Fruit fly (Drosophila melanogaster) whole organism, prepupa: ENCODE measurements around the gene Cyp305a1.

ENCODE experiments used
- Blimp-1 ChIP-seq: fragments of 200-800 bp; sonication (Bioruptor generic); optimal IDR thresholded peaks from 3 replicates; lab custom pipeline; 2017; ENCODE audit warnings: missing biosample characterization, missing genetic modification characterization, mild to moderate bottlenecking, moderate library complexity, missing genetic modification reagents
- CG10669 ChIP-seq: fragments of 200-800 bp; sonication (Bioruptor generic); optimal IDR thresholded peaks from 3 replicates; lab custom pipeline; 2018; ENCODE audit warnings: missing biosample characterization, mild to moderate bottlenecking, missing genetic modification characterization, moderate library complexity
- CG11762 ChIP-seq: fragments of 200-800 bp; sonication (Bioruptor generic); optimal IDR thresholded peaks from 3 replicates; lab custom pipeline; 2016; ENCODE audit warnings: missing biosample characterization, missing genetic modification characterization; ENCODE audit not compliant: insufficient read depth
- CG11902 ChIP-seq: fragments of 200-800 bp; sonication (Bioruptor generic); optimal IDR thresholded peaks from 3 replicates; lab custom pipeline; 2016; ENCODE audit warnings: missing biosample characterization, missing genetic modification characterization
- CG15336 ChIP-seq: fragments of 200-800 bp; sonication (Bioruptor generic); IDR thresholded peaks from 2 replicates; pipeline ENCODE4 v1.3.6; 2022; ENCODE audit warnings: missing biosample characterization, missing genetic modification characterization
- CG1621 ChIP-seq: fragments of 200-800 bp; sonication (Bioruptor generic); optimal IDR thresholded peaks from 3 replicates; lab custom pipeline; 2018; ENCODE audit warnings: missing biosample characterization, mild to moderate bottlenecking, missing genetic modification characterization
- CG16779 ChIP-seq: fragments of 200-800 bp; sonication (Bioruptor generic); optimal IDR thresholded peaks from 3 replicates; lab custom pipeline; 2017; ENCODE audit warnings: missing biosample characterization, mild to moderate bottlenecking, missing genetic modification characterization
- CG32006 ChIP-seq: fragments of 200-800 bp; sonication (Bioruptor generic); optimal IDR thresholded peaks from 3 replicates; lab custom pipeline; 2017; ENCODE audit warnings: missing biosample characterization, mild to moderate bottlenecking, missing genetic modification characterization
- CG34406 ChIP-seq: fragments of 200-800 bp; sonication (Bioruptor generic); optimal IDR thresholded peaks from 3 replicates; lab custom pipeline; 2016; ENCODE audit warnings: missing biosample characterization, missing genetic modification characterization
- CG3919 ChIP-seq: fragments of 200-800 bp; sonication (Bioruptor generic); optimal IDR thresholded peaks from 3 replicates; lab custom pipeline; 2016; ENCODE audit warnings: missing biosample characterization, missing genetic modification characterization
- CG6163 ChIP-seq: fragments of 200-800 bp; sonication (Bioruptor generic); IDR thresholded peaks from 3 replicates; pipeline ENCODE4 v1.3.6; 2022; ENCODE audit warnings: missing biosample characterization, missing genetic modification characterization
- CG6276 ChIP-seq: fragments of 200-800 bp; sonication (Bioruptor generic); optimal IDR thresholded peaks from 2 replicates; lab custom pipeline; 2017; ENCODE audit warnings: missing biosample characterization, mild to moderate bottlenecking, missing genetic modification characterization
- CG6792 ChIP-seq: fragments of 200-800 bp; sonication (Bioruptor generic); optimal IDR thresholded peaks from 3 replicates; lab custom pipeline; 2016; ENCODE audit warnings: missing biosample characterization, missing genetic modification characterization
- CG6808 ChIP-seq: fragments of 200-800 bp; sonication (Bioruptor generic); optimal IDR thresholded peaks from 3 replicates; lab custom pipeline; 2017; ENCODE audit warnings: missing biosample characterization, missing genetic modification characterization, mild to moderate bottlenecking, moderate library complexity, missing genetic modification reagents
- CG6854 ChIP-seq: fragments of 200-800 bp; sonication (Bioruptor generic); optimal IDR thresholded peaks from 2 replicates; lab custom pipeline; 2017; ENCODE audit warnings: missing biosample characterization, mild to moderate bottlenecking, missing genetic modification characterization
- CG7368 ChIP-seq: fragments of 200-800 bp; sonication (Bioruptor generic); optimal IDR thresholded peaks from 3 replicates; lab custom pipeline; 2016; ENCODE audit warnings: missing biosample characterization, missing genetic modification characterization
- CG8119 ChIP-seq: fragments of 200-800 bp; sonication (Bioruptor generic); IDR thresholded peaks from 3 replicates; pipeline ENCODE4 v1.3.6; 2022; ENCODE audit warnings: missing biosample characterization, missing genetic modification characterization
- CG8319 ChIP-seq: fragments of 200-800 bp; sonication (Bioruptor generic); optimal IDR thresholded peaks from 3 replicates; lab custom pipeline; 2016; ENCODE audit warnings: missing biosample characterization, missing genetic modification characterization
- CG8632 ChIP-seq: fragments of 200-800 bp; sonication (Bioruptor generic); optimal IDR thresholded peaks from 3 replicates; lab custom pipeline; 2016; ENCODE audit warnings: missing biosample characterization, missing genetic modification characterization
- Eip75B ChIP-seq: fragments of 200-800 bp; sonication (Bioruptor generic); optimal IDR thresholded peaks from 3 replicates; lab custom pipeline; 2016; ENCODE audit warnings: missing biosample characterization, missing genetic modification characterization
- Eip78C ChIP-seq: fragments of 200-800 bp; sonication (Bioruptor generic); peaks from one replicate; lab custom pipeline; 2016; ENCODE audit warnings: missing biosample characterization, missing genetic modification characterization
- Eip93F ChIP-seq: fragments of 200-800 bp; sonication (Bioruptor generic); optimal IDR thresholded peaks from 2 replicates; lab custom pipeline; 2016; ENCODE audit warnings: missing biosample characterization, mild to moderate bottlenecking, missing genetic modification characterization
- Ets96B ChIP-seq: fragments of 200-800 bp; optimal IDR thresholded peaks from 2 replicates; lab custom pipeline; 2019; ENCODE audit warnings: missing biosample characterization, mild to moderate bottlenecking, missing genetic modification characterization, moderate library complexity
- Gug ChIP-seq: fragments of 200-800 bp; sonication (Bioruptor generic); IDR thresholded peaks from 2 replicates; pipeline ENCODE4 v1.3.6; 2022; ENCODE audit warnings: missing biosample characterization, missing genetic modification characterization
- Hr38 ChIP-seq: sonication (Bioruptor generic); optimal IDR thresholded peaks from 2 replicates; lab custom pipeline; 2016; ENCODE audit warnings: missing biosample characterization, missing genetic modification characterization
- Hr39 ChIP-seq: fragments of 200-800 bp; sonication (Bioruptor generic); optimal IDR thresholded peaks from 2 replicates; lab custom pipeline; 2016; ENCODE audit warnings: missing biosample characterization, missing genetic modification characterization
- Hr4 ChIP-seq: fragments of 200-800 bp; sonication (Bioruptor generic); optimal IDR thresholded peaks from 3 replicates; lab custom pipeline; 2016; ENCODE audit warnings: missing biosample characterization, missing genetic modification characterization
- Lpt ChIP-seq: fragments of 200-800 bp; sonication (Bioruptor generic); optimal IDR thresholded peaks from 3 replicates; lab custom pipeline; 2016; ENCODE audit warnings: missing biosample characterization, missing genetic modification characterization
- Met ChIP-seq: fragments of 200-800 bp; sonication (Bioruptor generic); optimal IDR thresholded peaks from 3 replicates; lab custom pipeline; 2016; ENCODE audit warnings: missing biosample characterization, missing genetic modification characterization
- OdsH ChIP-seq: fragments of 200-800 bp; sonication (Bioruptor generic); optimal IDR thresholded peaks from 3 replicates; lab custom pipeline; 2016; ENCODE audit warnings: missing biosample characterization, missing genetic modification characterization
- Smox ChIP-seq: fragments of 200-800 bp; sonication (Bioruptor generic); optimal IDR thresholded peaks from 3 replicates; lab custom pipeline; 2016; ENCODE audit warnings: missing biosample characterization, missing genetic modification characterization
- Sox102F ChIP-seq: fragments of 200-800 bp; sonication (Bioruptor generic); optimal IDR thresholded peaks from 2 replicates; lab custom pipeline; 2016; ENCODE audit warnings: missing biosample characterization, mild to moderate bottlenecking, missing genetic modification characterization
- Sox14 ChIP-seq: fragments of 200-800 bp; sonication (Bioruptor generic); optimal IDR thresholded peaks from 3 replicates; lab custom pipeline; 2016; ENCODE audit warnings: missing biosample characterization, missing genetic modification characterization
- Sox15 ChIP-seq: fragments of 200-800 bp; sonication (Bioruptor generic); optimal IDR thresholded peaks from 3 replicates; lab custom pipeline; 2016; ENCODE audit warnings: missing biosample characterization, missing genetic modification characterization
- achi ChIP-seq: fragments of 200-800 bp; sonication (Bioruptor generic); optimal IDR thresholded peaks from 3 replicates; lab custom pipeline; 2016; ENCODE audit warnings: missing biosample characterization, missing genetic modification characterization
- acj6 ChIP-seq: fragments of 200-800 bp; sonication (Bioruptor generic); optimal IDR thresholded peaks from 3 replicates; lab custom pipeline; 2016; ENCODE audit warnings: missing biosample characterization, missing genetic modification characterization
- cyc ChIP-seq: fragments of 200-800 bp; sonication (Bioruptor generic); optimal IDR thresholded peaks from 3 replicates; lab custom pipeline; 2016; ENCODE audit warnings: missing biosample characterization, missing genetic modification characterization
- dac ChIP-seq: fragments of 200-800 bp; sonication (Bioruptor generic); optimal IDR thresholded peaks from 2 replicates; lab custom pipeline; 2017; ENCODE audit warnings: missing biosample characterization, mild to moderate bottlenecking, missing genetic modification characterization
- dsx ChIP-seq: fragments of 200-800 bp; optimal IDR thresholded peaks from 3 replicates; lab custom pipeline; 2019; ENCODE audit warnings: missing biosample characterization, mild to moderate bottlenecking, missing genetic modification characterization, moderate library complexity; ENCODE audit not compliant: poor library complexity, severe bottlenecking
- fkh ChIP-seq: fragments of 200-800 bp; sonication (Bioruptor generic); optimal IDR thresholded peaks from 3 replicates; lab custom pipeline; 2017; ENCODE audit warnings: missing biosample characterization, mild to moderate bottlenecking, missing genetic modification characterization, moderate library complexity
- lz ChIP-seq: fragments of 200-800 bp; sonication (Bioruptor generic); optimal IDR thresholded peaks from 3 replicates; lab custom pipeline; 2016; ENCODE audit warnings: missing biosample characterization, missing genetic modification characterization
- pdm3 ChIP-seq: fragments of 200-800 bp; sonication (Bioruptor generic); optimal IDR thresholded peaks from 3 replicates; lab custom pipeline; 2016; ENCODE audit warnings: missing biosample characterization, missing genetic modification characterization
- salr ChIP-seq, 2 experiments: fragments of 200-800 bp; sonication (Bioruptor generic); optimal IDR thresholded peaks; 3 replicates each; lab custom pipeline; 2016 to 2018; ENCODE audit warnings: missing biosample characterization in 2 of 2, missing genetic modification characterization in 2 of 2, mild to moderate bottlenecking in 1 of 2
- spab ChIP-seq: fragments of 200-800 bp; sonication (Bioruptor generic); optimal IDR thresholded peaks from 2 replicates; lab custom pipeline; 2017; ENCODE audit warnings: missing biosample characterization, mild to moderate bottlenecking, missing genetic modification characterization, missing genetic modification reagents
- ss ChIP-seq, 2 experiments: fragments of 200-800 bp; sonication (Bioruptor generic); optimal IDR thresholded peaks; 2 replicates in 1 of 2; 3 replicates in 1 of 2; lab custom pipeline; 2017 to 2018; ENCODE audit warnings: mild to moderate bottlenecking in 2 of 2, missing biosample characterization in 2 of 2, missing genetic modification characterization in 2 of 2, moderate library complexity in 1 of 2
- svp ChIP-seq: fragments of 200-800 bp; sonication (Bioruptor generic); peaks from one replicate; lab custom pipeline; 2016; ENCODE audit warnings: missing biosample characterization, missing genetic modification characterization
- topi ChIP-seq: fragments of 200-800 bp; sonication (Bioruptor generic); optimal IDR thresholded peaks from 3 replicates; lab custom pipeline; 2016; ENCODE audit warnings: missing biosample characterization, missing genetic modification characterization
- vri ChIP-seq: fragments of 200-800 bp; sonication (Bioruptor generic); optimal IDR thresholded peaks from 3 replicates; lab custom pipeline; 2016; ENCODE audit warnings: missing biosample characterization, mild to moderate bottlenecking, missing genetic modification characterization

Gene Cyp305a1

dm6 chr3L:19794203-19794802 is 18.8 kb downstream of the Cyp305a1 start (continued):
- peak; percentile 64 for TF ChIP-seq Eip93F
- TF ChIP-seq svp (GFP tag; lab: Kevin White, UChicago) = peak; percentile 94
- peak; percentile 90 for TF ChIP-seq CG10669 (GFP tag; lab: Kevin White, UChicago)
- TF ChIP-seq CG34406 = peak; percentile 89
- TF ChIP-seq CG8119 (GFP tag; lab: Robert Waterston, UW) = peak; percentile 87
- TF ChIP-seq Hr4 = peak; percentile 92
- TF ChIP-seq achi (GFP tag; lab: Kevin White, UChicago) = peak; percentile 90
- peak; percentile 93 for TF ChIP-seq CG6808
- peak; percentile 96 for TF ChIP-seq CG32006 (GFP tag; lab: Kevin White, UChicago)
- TF ChIP-seq CG11762 (GFP tag; lab: Kevin White, UChicago) = peak; percentile 89
- peak; percentile 84 for TF ChIP-seq CG16779 (tag; lab: Kevin White, UChicago)
- TF ChIP-seq CG8632 (GFP tag; lab: Kevin White, UChicago) = peak; percentile 89
- TF ChIP-seq ss (GFP tag; optimal IDR thresholded peaks at IDR 0.05; lab: Kevin White, UChicago) = peak; percentile 87 to 96

dm6 chr3L:19793438-19793998 is 19.6 kb downstream of the Cyp305a1 start, which contains the start of the genes CG42637, Gyc76C and SREBP:
Gene CG42637 (minus strand): TSS chr3L:19793569.
Gene Gyc76C (minus strand): TSS chr3L:19793569.
Gene SREBP (plus strand): TSS chr3L:19793935.
- TF ChIP-seq Sox14 (GFP tag; lab: Kevin White, UChicago) (no peak), CG16779 (tag; lab: Kevin White, UChicago) (no peak), cyc (GFP tag; lab: Kevin White, UChicago) (no peak), CG6792 (GFP tag; lab: Kevin White, UChicago) (no peak), Eip78C (GFP tag; lab: Kevin White, UChicago) (peak; percentile 74), CG15336 (GFP tag; lab: Robert Waterston, UW) (no peak), topi (no peak), Eip75B (GFP tag; lab: Kevin White, UChicago) (no peak), spab (no peak), pdm3 (GFP tag; lab: Kevin White, UChicago) (no peak), Hr39 (GFP tag; lab: Kevin White, UChicago) (no peak), Ets96B (tag; lab: Kevin White, UChicago) (no peak), CG6163 (peak; percentile 48; the same call in 2 of the 3 replicates), CG8119 (GFP tag; lab: Robert Waterston, UW) (no peak), Lpt (GFP tag; lab: Kevin White, UChicago) (no peak), CG8319 (no peak), CG8632 (GFP tag; lab: Kevin White, UChicago) (no peak), CG3919 (peak; percentile 10), acj6 (GFP tag; lab: Kevin White, UChicago) (no peak), Blimp-1 (GFP tag; lab: Kevin White, UChicago) (no peak), Sox15 (GFP tag; lab: Kevin White, UChicago) (no peak), lz (GFP tag; lab: Kevin White, UChicago) (no peak), CG6854 (GFP tag; lab: Kevin White, UChicago) (no peak), Smox (no peak), Gug (GFP tag; lab: Robert Waterston, UW) (no peak), vri (GFP tag; lab: Kevin White, UChicago) (no peak), CG1621 (tag; lab: Kevin White, UChicago) (peak; percentile 92), CG32006 (GFP tag; lab: Kevin White, UChicago) (no peak), achi (GFP tag; lab: Kevin White, UChicago) (no peak), Sox102F (GFP tag; lab: Kevin White, UChicago) (no peak), dac (no peak), OdsH (no peak), CG7368 (no peak), Hr4 (no peak), Met (GFP tag; lab: Kevin White, UChicago) (no peak), dsx (GFP tag; lab: Kevin White, UChicago) (peak; percentile 12), fkh (GFP tag; lab: Kevin White, UChicago) (no peak), CG6276 (no peak), Eip93F (peak; percentile 50), salr (GFP tag; optimal IDR thresholded peaks at IDR 0.05; lab: Kevin White, UChicago) (no peak), CG11902 (GFP tag; lab: Kevin White, UChicago) (no peak), CG34406 (no peak), Hr38 (GFP tag; lab: Kevin White, UChicago) (no peak), svp (GFP tag; lab: Kevin White, UChicago) (no peak)
